Fruit fly (Drosophila melanogaster): ENCODE results near the gene Mettl3.

Mettl3 gene

DNA sequence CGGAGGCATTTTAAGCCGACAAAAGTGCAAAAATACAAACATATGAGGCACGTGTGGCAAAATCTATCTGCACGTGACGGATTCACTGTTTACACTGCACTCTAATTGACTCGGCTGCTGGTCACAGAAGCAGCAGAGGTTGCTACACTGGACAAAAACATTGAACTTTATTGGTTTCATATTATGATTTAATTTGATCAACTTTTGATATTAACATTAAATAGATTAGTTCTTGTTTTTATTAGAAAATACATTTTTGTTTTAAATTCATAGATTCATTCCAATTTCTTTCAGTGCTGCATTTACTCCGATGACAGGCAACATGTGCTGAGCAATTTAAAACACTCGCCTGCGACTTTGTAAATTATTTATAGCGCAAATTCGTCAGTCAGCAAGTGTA lies 47.2 kb downstream of the Mettl3 start:
- TF ChIP-seq brk (GFP tag; optimal IDR thresholded peaks at IDR 0.05), result no peak
- no peak for TF ChIP-seq CG32264 (GFP tag; optimal IDR thresholded peaks at IDR 0.05)
- no peak for TF ChIP-seq dsf (GFP tag; optimal IDR thresholded peaks at IDR 0.05; ENCODE audit: borderline replicate concordance)
- no peak for TF ChIP-seq Mio (GFP tag; optimal IDR thresholded peaks at IDR 0.05)
- TF ChIP-seq sage (GFP tag; optimal IDR thresholded peaks at IDR 0.05), result no peak
- no peak for TF ChIP-seq Rel (GFP tag; optimal IDR thresholded peaks at IDR 0.05)
- TF ChIP-seq Rel (tag; optimal IDR thresholded peaks at IDR 0.05), result no peak
- no peak for TF ChIP-seq CrebA (GFP tag; optimal IDR thresholded peaks at IDR 0.05; ENCODE audit: borderline replicate concordance)
- TF ChIP-seq usp (GFP tag; optimal IDR thresholded peaks at IDR 0.05), result no peak
- no peak for TF ChIP-seq foxo (GFP tag; optimal IDR thresholded peaks at IDR 0.05)
- TF ChIP-seq ey (GFP tag; optimal IDR thresholded peaks at IDR 0.05), result no peak

DNA sequence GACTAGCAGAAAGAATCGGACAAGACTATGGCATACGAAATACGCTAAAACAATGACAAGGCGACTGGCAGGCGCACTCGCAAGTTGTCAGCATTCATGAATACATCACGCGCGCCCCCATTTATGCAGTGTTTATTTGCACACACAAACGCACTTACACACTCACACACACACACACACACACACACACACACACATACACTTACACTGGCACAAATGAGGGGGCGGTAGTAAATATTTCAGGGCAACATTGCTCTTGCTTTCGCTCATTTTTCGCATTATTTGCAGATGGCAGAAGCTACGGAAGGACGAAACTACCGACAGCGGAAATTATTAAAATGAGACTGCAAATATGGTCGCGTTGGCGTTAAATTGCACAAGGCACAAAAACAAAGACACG lies 47.7 kb downstream of the Mettl3 start:
- TF ChIP-seq Sp1 (GFP tag; optimal IDR thresholded peaks at IDR 0.05) (no peak), Dfd (GFP tag; optimal IDR thresholded peaks at IDR 0.05) (peak; percentile 94)
